Fruit fly (Drosophila melanogaster): ENCODE results near the gene meso18E.

meso18E gene

dm6 chrX:19712898-19713627 is at the start of gene meso18E:
Gene meso18E, minus strand, starts transcription at chrX:19713045.
- no peak for TF ChIP-seq Clk (GFP tag; optimal IDR thresholded peaks at IDR 0.05)
- no peak for TF ChIP-seq toe (GFP tag; optimal IDR thresholded peaks at IDR 0.05)
- TF ChIP-seq CG1620 (GFP tag; optimal IDR thresholded peaks at IDR 0.05) = no peak
- no peak for TF ChIP-seq CG5204 (GFP tag; optimal IDR thresholded peaks at IDR 0.05)
- peak; percentile 34 for TF ChIP-seq ovo (GFP tag; optimal IDR thresholded peaks at IDR 0.05)
- TF ChIP-seq cnc (optimal IDR thresholded peaks at IDR 0.05) = no peak
- TF ChIP-seq bab1 (GFP tag; optimal IDR thresholded peaks at IDR 0.05) = no peak
- TF ChIP-seq Hr96 (GFP tag; optimal IDR thresholded peaks at IDR 0.05) = no peak
- no peak for TF ChIP-seq cic (GFP tag; optimal IDR thresholded peaks at IDR 0.05)
- TF ChIP-seq CG11617 (GFP tag; optimal IDR thresholded peaks at IDR 0.05) = no peak
- no peak for TF ChIP-seq CG7045 (GFP tag; optimal IDR thresholded peaks at IDR 0.05)
- TF ChIP-seq CG33017 (tag; optimal IDR thresholded peaks at IDR 0.05) = no peak
- TF ChIP-seq Crg-1 (GFP tag; optimal IDR thresholded peaks at IDR 0.05) = no peak
- no peak for TF ChIP-seq kay (GFP tag; ENCODE audit: borderline replicate concordance)
- peak; percentile 60 for TF ChIP-seq Mnt (GFP tag; optimal IDR thresholded peaks at IDR 0.05)
- TF ChIP-seq CG14711 (tag; optimal IDR thresholded peaks at IDR 0.05) = no peak
- no peak for TF ChIP-seq CG12768 (GFP tag; optimal IDR thresholded peaks at IDR 0.05)
- TF ChIP-seq pad (GFP tag; optimal IDR thresholded peaks at IDR 0.05) = peak; percentile 20
- TF ChIP-seq CG7101 (tag; optimal IDR thresholded peaks at IDR 0.05) = no peak
- no peak for TF ChIP-seq tj (GFP tag; optimal IDR thresholded peaks at IDR 0.05)

DNA sequence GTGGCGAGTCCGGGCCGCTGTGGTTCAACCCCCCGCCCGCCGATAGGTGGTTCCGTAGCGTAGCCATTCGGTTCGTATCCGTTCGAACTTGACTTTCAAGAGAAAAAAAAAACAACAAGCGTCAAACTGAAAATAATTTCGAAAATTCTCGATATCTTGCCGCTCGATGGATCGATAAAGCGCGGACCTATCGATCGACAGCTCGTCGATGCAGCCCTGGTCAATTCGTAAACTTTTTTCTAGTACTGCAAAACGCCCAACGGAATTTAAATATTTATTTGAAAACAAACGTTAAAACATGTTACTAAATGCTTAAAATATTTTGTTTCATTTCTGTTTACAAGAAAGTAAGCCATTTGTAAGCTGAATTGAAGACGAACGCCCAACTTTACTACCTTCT is 49.3 kb upstream of the meso18E start:
- TF ChIP-seq CG7101 (tag; optimal IDR thresholded peaks at IDR 0.05) = peak; percentile 6
- no peak for TF ChIP-seq Clk (GFP tag; optimal IDR thresholded peaks at IDR 0.05)
- TF ChIP-seq CG1620 (GFP tag; optimal IDR thresholded peaks at IDR 0.05) = peak; percentile 38
- TF ChIP-seq bab1 (GFP tag; optimal IDR thresholded peaks at IDR 0.05) = peak; percentile 12
- TF ChIP-seq pad (GFP tag; optimal IDR thresholded peaks at IDR 0.05) = peak; percentile 13
- no peak for TF ChIP-seq CG12768 (GFP tag; optimal IDR thresholded peaks at IDR 0.05)
- TF ChIP-seq Crg-1 (GFP tag; optimal IDR thresholded peaks at IDR 0.05) = peak; percentile 46

dm6 chrX:19754705-19755403 is 42.0 kb upstream of the meso18E start:
- TF ChIP-seq CG5204 (GFP tag; optimal IDR thresholded peaks at IDR 0.05) (no peak), cnc (optimal IDR thresholded peaks at IDR 0.05) (peak; percentile 67 to 76), CG12768 (GFP tag; optimal IDR thresholded peaks at IDR 0.05) (no peak)

DNA sequence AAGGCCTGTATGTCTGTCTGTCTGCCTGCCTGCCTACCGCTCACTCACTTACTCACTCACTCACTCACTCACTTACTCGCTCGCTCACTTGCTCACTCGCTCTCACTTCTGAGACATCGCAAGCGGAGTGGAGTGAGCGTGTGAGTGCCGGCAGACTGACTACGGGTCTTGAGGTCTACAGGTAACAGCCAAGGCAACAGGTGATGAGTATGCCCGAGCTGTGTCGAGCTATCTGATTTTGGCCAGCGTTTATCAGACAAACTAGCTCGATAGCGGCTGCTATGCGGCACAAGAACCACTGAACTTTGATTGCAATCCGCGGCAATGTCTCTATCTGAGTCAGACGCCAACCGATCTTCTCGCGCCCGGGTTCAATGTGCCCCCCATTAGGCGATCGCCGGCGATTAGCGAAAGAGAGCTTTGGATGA is 41.3 kb upstream of the meso18E start:
- peak; percentile 8 for TF ChIP-seq pad (GFP tag; optimal IDR thresholded peaks at IDR 0.05)
- TF ChIP-seq CG7045 (GFP tag; optimal IDR thresholded peaks at IDR 0.05) = no peak
- TF ChIP-seq tj (GFP tag; optimal IDR thresholded peaks at IDR 0.05) = no peak
- peak; percentile 1 for TF ChIP-seq Mnt (GFP tag; optimal IDR thresholded peaks at IDR 0.05)
- TF ChIP-seq Hr96 (GFP tag; optimal IDR thresholded peaks at IDR 0.05) = no peak
- TF ChIP-seq ovo (GFP tag; optimal IDR thresholded peaks at IDR 0.05) = no peak
- TF ChIP-seq kay (GFP tag; ENCODE audit: borderline replicate concordance) = no peak
- no peak for TF ChIP-seq Crg-1 (GFP tag; optimal IDR thresholded peaks at IDR 0.05)
- no peak for TF ChIP-seq CG5204 (GFP tag; optimal IDR thresholded peaks at IDR 0.05)
- TF ChIP-seq CG7101 (tag; optimal IDR thresholded peaks at IDR 0.05) = no peak
- no peak for TF ChIP-seq toe (GFP tag; optimal IDR thresholded peaks at IDR 0.05)
- peak; percentile 3 for TF ChIP-seq CG12768 (GFP tag; optimal IDR thresholded peaks at IDR 0.05)
- no peak for TF ChIP-seq cnc (optimal IDR thresholded peaks at IDR 0.05)
- no peak for TF ChIP-seq Clk (GFP tag; optimal IDR thresholded peaks at IDR 0.05)
- no peak for TF ChIP-seq bab1 (GFP tag; optimal IDR thresholded peaks at IDR 0.05)
- peak; percentile 58 for TF ChIP-seq cic (GFP tag; optimal IDR thresholded peaks at IDR 0.05)
- no peak for TF ChIP-seq CG1620 (GFP tag; optimal IDR thresholded peaks at IDR 0.05)
- no peak for TF ChIP-seq CG11617 (GFP tag; optimal IDR thresholded peaks at IDR 0.05)
- TF ChIP-seq CG14711 (tag; optimal IDR thresholded peaks at IDR 0.05) = no peak

DNA sequence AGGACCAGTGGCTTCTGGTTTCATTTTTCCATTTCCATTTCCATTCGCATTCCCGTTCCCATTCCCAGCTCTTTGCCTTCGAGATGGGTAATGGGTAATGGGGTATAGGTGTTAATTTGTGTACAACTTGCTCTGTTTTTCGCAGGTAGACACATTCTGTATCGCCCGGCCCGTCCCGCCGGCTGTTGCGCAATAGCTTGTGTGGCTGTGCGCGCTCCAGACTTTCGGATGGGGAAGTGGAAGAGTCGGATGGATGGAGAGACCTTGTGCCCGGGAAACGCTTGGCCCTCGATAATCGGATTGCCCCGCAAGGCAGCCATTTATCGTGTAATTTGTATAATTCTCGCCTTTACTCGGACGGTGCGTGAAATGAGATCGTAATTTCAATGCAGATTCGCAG is 40.9 kb upstream of the meso18E start:
- TF ChIP-seq toe (GFP tag; optimal IDR thresholded peaks at IDR 0.05) (no peak), CG11617 (GFP tag; optimal IDR thresholded peaks at IDR 0.05) (no peak), CG7045 (GFP tag; optimal IDR thresholded peaks at IDR 0.05) (no peak), cic (GFP tag; optimal IDR thresholded peaks at IDR 0.05) (no peak)

- peak; percentile 38 for TF ChIP-seq Mnt (GFP tag; optimal IDR thresholded peaks at IDR 0.05)
- TF ChIP-seq CG11617 (GFP tag; optimal IDR thresholded peaks at IDR 0.05) = no peak
- TF ChIP-seq cnc (optimal IDR thresholded peaks at IDR 0.05) = no peak
- TF ChIP-seq cic (GFP tag; optimal IDR thresholded peaks at IDR 0.05) = peak; percentile 48
- no peak for TF ChIP-seq tj (GFP tag; optimal IDR thresholded peaks at IDR 0.05)
Measured at dm6 chrX:19752344-19752743, 39.5 kb upstream of the meso18E start.

Data from whole organism, adult.